Worm (Caenorhabditis elegans): ENCODE measurements around the gene algn-14.

The algn-14 gene

DNA sequence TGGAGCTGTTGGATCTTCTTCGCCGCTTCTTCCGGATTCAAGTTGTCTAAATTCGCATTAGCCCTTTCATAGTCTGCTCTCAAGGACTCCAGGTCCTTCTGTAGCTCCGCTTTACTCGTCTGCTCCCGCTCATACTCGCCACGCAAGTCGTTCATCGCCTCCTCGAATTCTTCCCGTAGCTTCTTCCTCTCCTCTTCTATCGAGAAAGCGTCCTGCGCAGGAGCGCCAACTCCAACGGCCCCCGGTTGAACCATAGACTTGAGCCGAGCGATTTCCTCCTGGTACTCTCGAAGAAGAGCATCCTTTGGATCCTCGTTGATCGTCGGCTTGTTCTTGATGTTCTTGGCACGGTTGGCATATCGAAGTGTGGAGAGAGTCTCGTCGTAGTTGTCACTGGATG, 5.8 kb downstream of the algn-14 start:
- TF ChIP-seq mec-3 (tag; optimal IDR thresholded peaks at IDR 0.05; ENCODE audit: borderline replicate concordance): peak; percentile 33
- TF ChIP-seq pqm-1 (tag; optimal IDR thresholded peaks at IDR 0.05): no peak
- no peak for TF ChIP-seq ceh-31 (tag; optimal IDR thresholded peaks at IDR 0.05)

DNA sequence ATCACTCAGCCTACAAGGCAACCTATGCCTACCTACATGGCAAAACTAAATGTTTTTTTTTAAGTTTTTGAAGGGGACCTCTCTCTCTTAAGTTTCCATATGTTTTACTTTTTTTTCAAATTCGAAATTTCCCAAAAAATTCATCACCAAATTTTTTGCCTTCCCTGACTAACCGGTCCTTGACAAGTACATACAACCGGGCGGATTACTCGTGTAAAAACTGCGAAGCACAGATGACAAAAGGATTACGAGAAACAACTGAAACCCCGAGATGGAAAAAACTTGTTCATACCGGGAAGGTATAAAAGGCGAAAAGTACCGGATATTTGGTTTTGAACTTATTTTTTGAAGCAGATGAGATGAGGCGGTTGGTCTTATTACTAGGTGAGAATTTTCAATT, 8.8 kb downstream of the algn-14 start, which contains the start of gene K09B3.1:
Gene K09B3.1, plus strand, starts transcription at position 301 of the 400 bp plus-strand sequence.
- no peak for TF ChIP-seq ceh-34 (tag; optimal IDR thresholded peaks at IDR 0.05)
- no peak for TF ChIP-seq F13H6.1 (tag; optimal IDR thresholded peaks at IDR 0.05)
- no peak for TF ChIP-seq unc-3 (GFP tag; conservative IDR thresholded peaks at IDR 0.05)
- no peak for TF ChIP-seq unc-3 (tag; optimal IDR thresholded peaks at IDR 0.05)
- no peak for TF ChIP-seq ceh-2 (tag; optimal IDR thresholded peaks at IDR 0.05)

DNA sequence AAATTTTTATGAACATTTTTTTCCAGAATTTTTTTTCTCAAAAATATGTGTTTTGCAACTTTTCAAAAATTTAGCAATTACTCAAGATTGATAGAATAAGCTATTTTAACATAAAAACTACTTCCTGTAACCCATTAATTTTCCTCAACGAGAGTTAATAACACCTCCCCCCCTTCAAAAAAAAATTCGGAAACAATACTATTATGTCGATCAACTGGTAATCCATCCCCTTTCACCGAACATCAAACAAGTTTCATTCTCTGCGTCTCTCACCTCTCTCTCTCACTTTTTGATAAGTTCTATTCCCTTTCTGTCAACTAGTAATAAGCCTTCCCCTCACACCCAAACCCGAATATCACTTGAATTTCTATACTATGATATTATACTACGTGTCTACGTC, 19.3 kb downstream of the algn-14 start, which contains the start of gene glct-6:
Gene glct-6, plus strand, starts transcription at position 301 of the 400 bp plus-strand sequence.
- TF ChIP-seq syd-9 (tag; optimal IDR thresholded peaks at IDR 0.05): no peak
- no peak for TF ChIP-seq lin-11 (tag; optimal IDR thresholded peaks at IDR 0.05)
- no peak for TF ChIP-seq ceh-22 (tag; optimal IDR thresholded peaks at IDR 0.05)
- TF ChIP-seq nhr-11 (tag; optimal IDR thresholded peaks at IDR 0.05): no peak
- no peak for TF ChIP-seq T23F11.4 (GFP tag; optimal IDR thresholded peaks at IDR 0.05)
- no peak for TF ChIP-seq tbx-7 (tag; optimal IDR thresholded peaks at IDR 0.05)
- no peak for TF ChIP-seq eyg-1 (tag; optimal IDR thresholded peaks at IDR 0.05)
- TF ChIP-seq hlh-15 (tag; optimal IDR thresholded peaks at IDR 0.05): no peak
- no peak for TF ChIP-seq nhr-232 (tag; optimal IDR thresholded peaks at IDR 0.05)
- no peak for TF ChIP-seq ceh-45 (GFP tag; IDR thresholded peaks at IDR 0.05)
- no peak for TF ChIP-seq sox-4 (tag; optimal IDR thresholded peaks at IDR 0.05)
- TF ChIP-seq madf-2 (tag; optimal IDR thresholded peaks at IDR 0.05): no peak
- no peak for TF ChIP-seq unc-3 (GFP tag; conservative IDR thresholded peaks at IDR 0.05)
- TF ChIP-seq unc-3 (tag; optimal IDR thresholded peaks at IDR 0.05): no peak
- TF ChIP-seq unc-42 (tag; optimal IDR thresholded peaks at IDR 0.05): no peak
- no peak for TF ChIP-seq ceh-9 (tag; optimal IDR thresholded peaks at IDR 0.05)
- TF ChIP-seq ceh-19 (GFP tag; optimal IDR thresholded peaks at IDR 0.05): no peak
- no peak for TF ChIP-seq fkh-10 (GFP tag; optimal IDR thresholded peaks at IDR 0.05)

DNA sequence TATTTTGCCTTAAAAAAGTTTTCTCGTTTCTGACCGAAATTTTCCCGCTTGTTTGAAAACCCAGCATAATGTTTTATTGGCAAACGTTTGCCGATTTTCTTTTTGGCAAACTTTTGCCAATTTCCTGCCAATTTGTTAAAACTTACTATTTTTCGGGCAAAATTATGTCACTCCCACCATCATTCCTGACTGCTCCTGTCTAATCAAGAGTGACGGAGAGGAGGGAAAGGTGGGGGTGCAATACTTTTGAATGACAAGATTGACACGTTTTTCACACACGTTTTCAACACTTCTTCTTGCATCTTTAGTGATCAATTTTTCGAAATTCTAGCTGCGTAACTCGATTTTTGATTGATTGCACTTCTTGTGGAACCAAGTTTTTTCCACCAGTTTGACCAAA, 21.7 kb downstream of the algn-14 start:
- TF ChIP-seq hlh-8 (tag; optimal IDR thresholded peaks at IDR 0.05) (no peak), pros-1 (tag; optimal IDR thresholded peaks at IDR 0.05) (no peak), unc-55 (GFP tag; optimal IDR thresholded peaks at IDR 0.05) (peak; percentile 75), zip-5 (tag; optimal IDR thresholded peaks at IDR 0.05) (no peak), syd-9 (tag; optimal IDR thresholded peaks at IDR 0.05) (no peak)

DNA sequence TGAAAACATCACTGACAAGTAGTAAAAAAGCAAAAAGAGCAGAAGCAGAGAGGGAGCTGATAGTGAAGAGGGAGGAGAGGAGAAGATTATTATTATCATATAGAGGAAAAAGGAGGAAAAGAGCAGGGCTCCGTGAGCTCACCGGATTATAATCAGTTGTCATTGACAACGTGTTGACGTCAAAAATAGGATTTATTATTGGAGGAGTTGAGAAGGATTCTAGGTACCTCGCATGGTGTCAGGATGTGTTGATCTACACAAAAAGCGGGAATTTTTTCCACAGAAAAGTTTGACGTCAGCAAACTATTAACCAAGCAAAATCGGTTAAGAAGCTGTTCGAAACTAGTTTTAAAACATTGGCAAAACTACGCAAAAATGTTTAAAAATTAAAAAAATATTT, 29.1 kb downstream of the algn-14 start:
- TF ChIP-seq ceh-2 (tag; optimal IDR thresholded peaks at IDR 0.05) (no peak), odd-2 (tag; optimal IDR thresholded peaks at IDR 0.05) (no peak), ceh-19 (GFP tag; optimal IDR thresholded peaks at IDR 0.05) (no peak), sdc-2 (tag; optimal IDR thresholded peaks at IDR 0.05) (no peak), ceh-22 (tag; optimal IDR thresholded peaks at IDR 0.05) (no peak), eyg-1 (tag; optimal IDR thresholded peaks at IDR 0.05) (no peak), unc-55 (GFP tag; optimal IDR thresholded peaks at IDR 0.05) (no peak), tbx-2 (tag; optimal IDR thresholded peaks at IDR 0.05) (no peak)

DNA sequence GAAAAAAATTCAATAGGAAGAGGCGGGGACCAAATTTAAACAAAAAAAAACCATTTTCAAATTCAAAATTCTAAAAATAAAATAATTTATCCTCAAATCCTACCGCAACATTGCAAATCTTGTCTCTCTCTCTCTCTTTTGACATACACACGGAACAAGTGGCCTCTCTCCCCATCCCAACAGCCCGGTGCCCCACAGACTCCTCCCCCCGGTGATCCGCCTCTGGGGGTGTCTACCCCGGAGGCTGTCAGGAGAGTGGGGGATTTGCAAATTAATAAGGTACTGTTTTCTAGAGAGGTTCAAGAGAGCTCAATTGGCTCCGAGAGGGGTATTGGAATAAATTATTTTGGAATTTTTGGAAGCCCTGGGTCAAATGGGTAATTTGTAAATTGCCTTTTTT, 35.5 kb downstream of the algn-14 start:
- TF ChIP-seq F13H6.1 (tag; optimal IDR thresholded peaks at IDR 0.05) (no peak), ets-4 (tag; optimal IDR thresholded peaks at IDR 0.05) (no peak), sdc-2 (tag; optimal IDR thresholded peaks at IDR 0.05) (no peak), Y22D7AL.16 (tag; optimal IDR thresholded peaks at IDR 0.05) (no peak)

Measured in whole organism, late embryonic.